Fruit fly (Drosophila melanogaster) whole organism, embryonic: ENCODE measurements around the gene Ac78C.

Experiments
- Atf3 ChIP-seq: fragments of 200-800 bp; sonication (Bioruptor generic); optimal IDR thresholded peaks from 3 replicates; lab custom pipeline; 2016; ENCODE audit warnings: missing biosample characterization, missing genetic modification characterization
- Atf6 ChIP-seq: fragments of 200-800 bp; sonication (Bioruptor generic); IDR thresholded peaks from 2 replicates; pipeline ENCODE4 v1.3.6; 2022; ENCODE audit warnings: missing biosample characterization, missing genetic modification characterization
- CG1024 ChIP-seq: fragments of 200-800 bp; sonication (Bioruptor generic); IDR thresholded peaks from 2 replicates; pipeline ENCODE4 v1.3.6; 2022; ENCODE audit warnings: missing biosample characterization, missing genetic modification characterization
- CG13296 ChIP-seq: fragments of 200-800 bp; sonication (Bioruptor generic); optimal IDR thresholded peaks from 3 replicates; lab custom pipeline; 2018; ENCODE audit warnings: missing biosample characterization, mild to moderate bottlenecking, missing genetic modification characterization
- CG13894 ChIP-seq: fragments of 200-800 bp; sonication (Bioruptor generic); optimal IDR thresholded peaks from 3 replicates; lab custom pipeline; 2018; ENCODE audit warnings: missing biosample characterization, mild to moderate bottlenecking, missing genetic modification characterization, moderate library complexity
- CG18011 ChIP-seq: fragments of 200-800 bp; sonication (Bioruptor generic); optimal IDR thresholded peaks from 2 replicates; lab custom pipeline; 2017; ENCODE audit warnings: missing biosample characterization, missing genetic modification characterization, mild to moderate bottlenecking, moderate library complexity, missing genotype
- CG18262 ChIP-seq: fragments of 200-800 bp; optimal IDR thresholded peaks from 3 replicates; lab custom pipeline; 2019; ENCODE audit warnings: missing biosample characterization, mild to moderate bottlenecking, missing genetic modification characterization, moderate library complexity
- CG2116 ChIP-seq: fragments of 200-800 bp; sonication (Bioruptor generic); optimal IDR thresholded peaks from 3 replicates; lab custom pipeline; 2018; ENCODE audit warnings: missing biosample characterization, mild to moderate bottlenecking, missing genetic modification characterization
- CG31441 ChIP-seq: fragments of 200-800 bp; sonication (Bioruptor generic); IDR thresholded peaks from 2 replicates; pipeline ENCODE4 v1.3.6; 2022; ENCODE audit warnings: missing biosample characterization, missing genetic modification characterization
- CG34376 ChIP-seq: fragments of 200-800 bp; sonication (Bioruptor generic); optimal IDR thresholded peaks from 2 replicates; lab custom pipeline; 2018; ENCODE audit warnings: missing biosample characterization, mild to moderate bottlenecking, missing genetic modification characterization
- CG4328 ChIP-seq: fragments of 200-800 bp; sonication (Bioruptor generic); optimal IDR thresholded peaks from 3 replicates; lab custom pipeline; 2017; ENCODE audit warnings: missing biosample characterization, missing genetic modification reagents, missing genetic modification characterization
- CG5245 ChIP-seq: fragments of 200-800 bp; sonication (Bioruptor generic); optimal IDR thresholded peaks from 3 replicates; lab custom pipeline; 2016; ENCODE audit warnings: missing biosample characterization, missing genetic modification characterization
- CG7963 ChIP-seq: fragments of 200-800 bp; sonication (Bioruptor generic); IDR thresholded peaks from 3 replicates; pipeline ENCODE4 v1.3.6; 2022; ENCODE audit warnings: missing biosample characterization, missing genetic modification characterization; ENCODE audit not compliant: partially characterized antibody
- CG8388 ChIP-seq: fragments of 200-800 bp; sonication (Bioruptor generic); optimal IDR thresholded peaks from 2 replicates; lab custom pipeline; 2019; ENCODE audit warnings: missing biosample characterization, mild to moderate bottlenecking, missing genetic modification characterization, moderate library complexity
- CG9817 ChIP-seq: fragments of 200-800 bp; sonication (Bioruptor generic); optimal IDR thresholded peaks from 2 replicates; lab custom pipeline; 2018; ENCODE audit warnings: missing biosample characterization, mild to moderate bottlenecking, missing genetic modification characterization, moderate library complexity
- Dip3 ChIP-seq: fragments of 200-800 bp; sonication (Bioruptor generic); optimal IDR thresholded peaks from 3 replicates; lab custom pipeline; 2016; ENCODE audit warnings: missing biosample characterization, missing genetic modification characterization
- Ets97D ChIP-seq: fragments of 200-800 bp; sonication (Bioruptor generic); optimal IDR thresholded peaks from 3 replicates; lab custom pipeline; 2016; ENCODE audit warnings: missing biosample characterization, missing genetic modification characterization
- Hmr ChIP-seq: fragments of 200-800 bp; sonication (Bioruptor generic); optimal IDR thresholded peaks from 3 replicates; lab custom pipeline; 2017; ENCODE audit warnings: mild to moderate bottlenecking, missing biosample characterization, missing genetic modification reagents, missing genetic modification characterization
- MBD-R2 ChIP-seq: fragments of 200-800 bp; sonication (Bioruptor generic); IDR thresholded peaks from 2 replicates; pipeline ENCODE4 v1.3.6; 2022; ENCODE audit warnings: missing biosample characterization, missing genetic modification characterization
- MTF-1 ChIP-seq: fragments of 200-800 bp; sonication (Bioruptor generic); optimal IDR thresholded peaks from 2 replicates; lab custom pipeline; 2018; ENCODE audit warnings: missing biosample characterization, mild to moderate bottlenecking, missing genetic modification characterization, borderline replicate concordance
- Med ChIP-seq: fragments of 200-800 bp; sonication (Bioruptor generic); peaks from one replicate; lab custom pipeline; 2016; ENCODE audit warnings: missing biosample characterization, missing genetic modification characterization, mild to moderate bottlenecking, inconsistent platforms, moderate library complexity
- Nf-YB ChIP-seq: fragments of 200-800 bp; sonication (Bioruptor generic); optimal IDR thresholded peaks from 3 replicates; lab custom pipeline; 2019; ENCODE audit warnings: missing biosample characterization, mild to moderate bottlenecking, missing genetic modification characterization, moderate library complexity
- NfI ChIP-seq: fragments of 200-800 bp; sonication (Bioruptor generic); optimal IDR thresholded peaks from 3 replicates; lab custom pipeline; 2018; ENCODE audit warnings: missing biosample characterization, mild to moderate bottlenecking, missing genetic modification characterization, moderate library complexity
- Ravus ChIP-seq: fragments of 200-800 bp; sonication (Bioruptor generic); IDR thresholded peaks from 2 replicates; pipeline ENCODE4 v1.3.6; 2022; ENCODE audit warnings: missing biosample characterization, missing genetic modification characterization
- Trl ChIP-seq, 3 experiments: fragments of >200 bp in 2 of 3; fragments of 200-800 bp in 1 of 3; sonication (Bioruptor generic) in 1 of 3; optimal IDR thresholded peaks; 2 replicates in 1 of 3; 3 replicates in 2 of 3; lab custom pipeline; 2016 to 2017; ENCODE audit warnings: missing biosample characterization in 1 of 3, missing genetic modification characterization in 1 of 3
- Xrp1 ChIP-seq: fragments of 200-800 bp; sonication (Bioruptor generic); IDR thresholded peaks from 2 replicates; pipeline ENCODE4 v1.3.6; 2022; ENCODE audit warnings: missing biosample characterization, missing genetic modification characterization
- ash1 ChIP-seq: fragments of 200-800 bp; sonication (Bioruptor generic); optimal IDR thresholded peaks from 2 replicates; lab custom pipeline; 2018; ENCODE audit warnings: missing biosample characterization, mild to moderate bottlenecking, missing genetic modification characterization
- az2 ChIP-seq: fragments of 200-800 bp; sonication (Bioruptor generic); optimal IDR thresholded peaks from 3 replicates; lab custom pipeline; 2016; ENCODE audit warnings: missing biosample characterization, missing genetic modification characterization
- cg ChIP-seq: fragments of 200-800 bp; sonication (Bioruptor generic); optimal IDR thresholded peaks from 3 replicates; lab custom pipeline; 2019; ENCODE audit warnings: missing biosample characterization, mild to moderate bottlenecking, missing genetic modification characterization, moderate library complexity
- chinmo ChIP-seq: fragments of 200-800 bp; sonication (Bioruptor generic); IDR thresholded peaks from 4 replicates; pipeline ENCODE4 v1.3.6; 2022; ENCODE audit warnings: missing biosample characterization, missing genetic modification characterization; ENCODE audit not compliant: partially characterized antibody
- crp ChIP-seq, 2 experiments: fragments of 200-800 bp; sonication (Bioruptor generic); optimal IDR thresholded peaks; 2 replicates in 1 of 2; 3 replicates in 1 of 2; lab custom pipeline; 2017; ENCODE audit warnings: missing biosample characterization in 2 of 2, missing genetic modification characterization in 2 of 2, mild to moderate bottlenecking in 1 of 2, moderate library complexity in 1 of 2
- disco-r ChIP-seq: fragments of 200-800 bp; sonication (Bioruptor generic); optimal IDR thresholded peaks from 2 replicates; lab custom pipeline; 2016; ENCODE audit warnings: missing biosample characterization, missing genetic modification characterization
- eve ChIP-seq, 2 experiments: fragments of >200 bp; optimal IDR thresholded peaks; 2 replicates each; lab custom pipeline; 2017; ENCODE audit warnings: missing biosample characterization in 2 of 2, missing genetic modification characterization in 2 of 2
- ewg ChIP-seq: fragments of 200-800 bp; sonication (Bioruptor generic); optimal IDR thresholded peaks from 3 replicates; lab custom pipeline; 2017; ENCODE audit warnings: mild to moderate bottlenecking, missing biosample characterization, missing genetic modification reagents, missing genetic modification characterization
- insv ChIP-seq, 2 experiments: fragments of 200-800 bp; sonication (Bioruptor generic); optimal IDR thresholded peaks; 3 replicates each; lab custom pipeline; 2016 to 2018; ENCODE audit warnings: missing biosample characterization in 2 of 2, missing genetic modification characterization in 2 of 2
- inv ChIP-seq: fragments of 200-800 bp; sonication (Bioruptor generic); IDR thresholded peaks from 2 replicates; pipeline ENCODE4 v1.3.6; 2022; ENCODE audit warnings: missing biosample characterization, missing genetic modification characterization; ENCODE audit not compliant: partially characterized antibody
- ken ChIP-seq: fragments of 200-800 bp; sonication (Bioruptor generic); IDR thresholded peaks from 3 replicates; pipeline ENCODE4 v1.3.6; 2022; ENCODE audit warnings: missing biosample characterization, missing genetic modification characterization
- rib ChIP-seq: fragments of 200-800 bp; sonication (Bioruptor generic); IDR thresholded peaks from 2 replicates; pipeline ENCODE4 v1.3.6; 2022; ENCODE audit warnings: missing biosample characterization, missing genetic modification characterization
- scrt ChIP-seq: fragments of 200-800 bp; sonication (Bioruptor generic); optimal IDR thresholded peaks from 2 replicates; lab custom pipeline; 2018; ENCODE audit warnings: missing biosample characterization, mild to moderate bottlenecking, missing genetic modification characterization, moderate library complexity
- sna ChIP-seq: fragments of 200-800 bp; sonication (Bioruptor generic); IDR thresholded peaks from 2 replicates; pipeline ENCODE4 v1.3.6; 2022; ENCODE audit warnings: missing biosample characterization, missing genetic modification characterization; ENCODE audit not compliant: partially characterized antibody
- so ChIP-seq: fragments of 200-800 bp; sonication (Bioruptor generic); IDR thresholded peaks from 3 replicates; pipeline ENCODE4 v1.3.6; 2022; ENCODE audit warnings: missing biosample characterization, missing genetic modification characterization
- trem ChIP-seq: fragments of 200-800 bp; optimal IDR thresholded peaks from 3 replicates; lab custom pipeline; 2019; ENCODE audit warnings: missing biosample characterization, mild to moderate bottlenecking, missing genetic modification characterization, moderate library complexity
- tx ChIP-seq: fragments of 200-800 bp; sonication (Bioruptor generic); optimal IDR thresholded peaks from 2 replicates; lab custom pipeline; 2016; ENCODE audit warnings: missing biosample characterization, missing genetic modification characterization

Ac78C gene

DNA sequence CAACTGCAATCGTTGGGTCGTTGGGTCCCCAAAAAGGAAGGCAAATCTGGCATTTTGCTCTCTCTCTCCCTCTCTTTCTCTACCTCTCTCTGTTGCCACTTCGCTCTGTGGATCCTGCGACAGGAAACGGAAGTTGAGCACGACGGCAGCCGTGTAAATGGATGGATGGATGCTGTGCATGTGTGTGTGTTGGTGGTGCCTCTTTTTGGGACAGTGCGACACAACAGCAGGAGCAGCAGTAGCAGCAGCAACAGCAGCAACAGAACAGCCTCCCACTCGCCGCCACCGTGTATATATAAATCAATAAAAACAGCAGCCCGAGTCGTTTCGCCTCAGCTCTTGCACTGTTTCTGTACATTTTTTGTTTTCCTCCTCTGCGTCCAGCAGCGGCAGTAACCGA lies 20.3 kb upstream of the Ac78C start (continued):
- TF ChIP-seq CG9817 (tag; lab: Kevin White, UChicago) (no peak), disco-r (GFP tag; lab: Kevin White, UChicago) (no peak), ken (GFP tag; lab: Robert Waterston, UW) (no peak), eve (GFP tag; optimal IDR thresholded peaks at IDR 0.05; lab: Kevin White, UChicago) (no peak), CG8388 (GFP tag; lab: Kevin White, UChicago) (no peak), NfI (GFP tag; lab: Kevin White, UChicago) (no peak), MTF-1 (GFP tag; lab: Kevin White, UChicago) (no peak), CG5245 (GFP tag; lab: Kevin White, UChicago) (no peak), Ets97D (peak; percentile 67), insv (GFP tag; optimal IDR thresholded peaks at IDR 0.05; lab: Kevin White, UChicago) (no peak), Atf6 (GFP tag; lab: Robert Waterston, UW) (no peak), CG34376 (GFP tag; lab: Kevin White, UChicago) (peak; percentile 65), CG7963 (GFP tag; lab: Robert Waterston, UW) (no peak), az2 (GFP tag; lab: Kevin White, UChicago) (no peak), Atf3 (GFP tag; lab: Kevin White, UChicago) (no peak), CG1024 (GFP tag; lab: Robert Waterston, UW) (no peak), sna (GFP tag; lab: Robert Waterston, UW) (no peak), Xrp1 (GFP tag; lab: Robert Waterston, UW) (no peak), CG4328 (GFP tag; lab: Kevin White, UChicago) (no peak), Med (peak; percentile 80), so (GFP tag; lab: Robert Waterston, UW) (no peak), Trl (optimal IDR thresholded peaks at IDR 0.05; lab: Kevin White, UChicago) (peak; percentile 24 to 25), Trl (GFP tag; optimal IDR thresholded peaks at IDR 0.05; lab: Kevin White, UChicago) (no peak), CG13296 (GFP tag; lab: Kevin White, UChicago) (peak; percentile 35), trem (tag; lab: Kevin White, UChicago) (no peak), Ravus (GFP tag; lab: Robert Waterston, UW) (no peak), CG31441 (GFP tag; lab: Robert Waterston, UW) (no peak), tx (GFP tag; lab: Kevin White, UChicago) (no peak), CG18262 (tag; lab: Kevin White, UChicago) (no peak), Dip3 (GFP tag; lab: Kevin White, UChicago) (no peak), Hmr (peak; percentile 21), rib (GFP tag; lab: Robert Waterston, UW) (no peak), inv (GFP tag; lab: Robert Waterston, UW) (no peak), crp (GFP tag; optimal IDR thresholded peaks at IDR 0.05; lab: Kevin White, UChicago) (no peak)

DNA sequence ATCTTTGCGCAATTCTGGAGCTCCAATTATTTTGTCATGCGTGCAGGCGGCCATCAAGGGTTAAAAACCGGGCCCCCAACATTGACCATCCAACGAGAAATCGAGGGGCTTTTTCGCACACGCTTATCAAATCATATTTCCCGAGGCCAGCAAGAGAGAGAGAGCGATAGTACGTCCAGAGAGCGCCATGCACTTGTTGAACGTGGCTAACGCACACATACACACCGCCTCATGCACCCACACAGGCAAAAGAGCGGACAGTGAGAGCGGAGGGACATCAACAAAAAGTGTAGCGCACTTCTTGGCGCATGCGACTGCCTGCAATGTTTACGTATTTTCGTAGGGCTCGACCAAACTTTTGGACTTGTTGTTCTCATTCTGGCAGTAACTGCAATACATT lies 14.8 kb upstream of the Ac78C start:
- no peak for TF ChIP-seq MBD-R2 (GFP tag; lab: Robert Waterston, UW)
- TF ChIP-seq scrt = peak; percentile 99
- TF ChIP-seq CG1024 (GFP tag; lab: Robert Waterston, UW) = no peak
- 0 out of 4 replicates have a peak, but pooled peaks have one; percentile 15 for TF ChIP-seq chinmo
- no peak for TF ChIP-seq Nf-YB (GFP tag; lab: Kevin White, UChicago)
- TF ChIP-seq CG2116 (GFP tag; lab: Kevin White, UChicago) = no peak
- peak; percentile 23 for TF ChIP-seq cg (GFP tag; lab: Kevin White, UChicago)
- no peak for TF ChIP-seq CG18011
- peak; percentile 29 for TF ChIP-seq CG13894 (tag; lab: Kevin White, UChicago)
- peak; percentile 26 for TF ChIP-seq Med
- TF ChIP-seq ewg (GFP tag; lab: Kevin White, UChicago) = peak; percentile 30
- TF ChIP-seq ash1 (GFP tag; lab: Kevin White, UChicago) = no peak
- peak; percentile 27 to 54 for TF ChIP-seq Trl (optimal IDR thresholded peaks at IDR 0.05; lab: Kevin White, UChicago)
- TF ChIP-seq Trl (GFP tag; optimal IDR thresholded peaks at IDR 0.05; lab: Kevin White, UChicago) = no peak
